Fruit fly (Drosophila melanogaster) S2 (cell line): ENCODE results near the gene TP53INP.

Experiments used
- CG8478 ChIP-seq: fragments of >200 bp; optimal IDR thresholded peaks from 2 replicates; lab custom pipeline; 2018
- CTCF ChIP-seq, 2 experiments: fragments of >200 bp; optimal IDR thresholded peaks; 2 replicates each; lab custom pipeline; 2018

dm6 chr3L:4396372-4396771 is 10.4 kb upstream of the TP53INP start:
- no peak for TF ChIP-seq CTCF (optimal IDR thresholded peaks at IDR 0.05; lab: Kevin White, UChicago)
- no peak for TF ChIP-seq CG8478 (lab: Kevin White, UChicago)
